Fruit fly (Drosophila melanogaster): ENCODE results near the gene Or10a.
A peak's percentile ranks its signal among the peaks of the same experiment; 100 is the strongest.

Or10a gene

dm6 chrX:11440944-11441343 lies 23.7 kb upstream of the Or10a start (continued):
- no peak for TF ChIP-seq CG15011 (GFP tag; optimal IDR thresholded peaks at IDR 0.05)
- TF ChIP-seq Oaz (GFP tag; IDR thresholded peaks at IDR 0.05): no peak
- TF ChIP-seq pzg (GFP tag; optimal IDR thresholded peaks at IDR 0.05): no peak
- no peak for TF ChIP-seq Ets65A (GFP tag)
- TF ChIP-seq Hmx (GFP tag; optimal IDR thresholded peaks at IDR 0.05): no peak
- no peak for TF ChIP-seq CG1603 (tag; optimal IDR thresholded peaks at IDR 0.05)
- TF ChIP-seq CG1024 (GFP tag; IDR thresholded peaks at IDR 0.05): no peak
- TF ChIP-seq wek (GFP tag; optimal IDR thresholded peaks at IDR 0.05): no peak
- no peak for TF ChIP-seq fu2 (GFP tag; optimal IDR thresholded peaks at IDR 0.05)
- no peak for TF ChIP-seq Six4 (GFP tag; optimal IDR thresholded peaks at IDR 0.05)
- TF ChIP-seq CG43689 (GFP tag; IDR thresholded peaks at IDR 0.05): no peak
- TF ChIP-seq corto (GFP tag; optimal IDR thresholded peaks at IDR 0.05): no peak
- TF ChIP-seq CG3281 (GFP tag; optimal IDR thresholded peaks at IDR 0.05): peak; percentile 55
- TF ChIP-seq CG9215 (GFP tag; IDR thresholded peaks at IDR 0.05): no peak
- TF ChIP-seq Opbp (GFP tag; IDR thresholded peaks at IDR 0.05; ENCODE audit: partially characterized antibody): no peak
- no peak for TF ChIP-seq CG6765 (GFP tag; optimal IDR thresholded peaks at IDR 0.05)
- no peak for TF ChIP-seq en (GFP tag; optimal IDR thresholded peaks at IDR 0.05)
- no peak for TF ChIP-seq sim (GFP tag; IDR thresholded peaks at IDR 0.05)
- no peak for TF ChIP-seq onecut (GFP tag; IDR thresholded peaks at IDR 0.05)
- no peak for TF ChIP-seq inv (GFP tag; IDR thresholded peaks at IDR 0.05; ENCODE audit: partially characterized antibody)
- TF ChIP-seq tin (GFP tag; optimal IDR thresholded peaks at IDR 0.05): no peak
- TF ChIP-seq CG11696 (GFP tag; IDR thresholded peaks at IDR 0.05): no peak
- TF ChIP-seq CG30403 (GFP tag; optimal IDR thresholded peaks at IDR 0.05): peak; percentile 43
- no peak for TF ChIP-seq ato (GFP tag; IDR thresholded peaks at IDR 0.05; ENCODE audit: partially characterized antibody)
- TF ChIP-seq Dad (GFP tag; optimal IDR thresholded peaks at IDR 0.05): no peak
- no peak for TF ChIP-seq gcm (GFP tag; optimal IDR thresholded peaks at IDR 0.05)
- no peak for TF ChIP-seq al (GFP tag; IDR thresholded peaks at IDR 0.05)
- TF ChIP-seq vvl (GFP tag; IDR thresholded peaks at IDR 0.05): 0 out of 2 replicates have a peak, but pooled peaks have one; percentile 6
- TF ChIP-seq sisA (GFP tag; IDR thresholded peaks at IDR 0.05): no peak
- TF ChIP-seq odd (GFP tag; optimal IDR thresholded peaks at IDR 0.05): no peak
- no peak for TF ChIP-seq CG12071 (GFP tag; optimal IDR thresholded peaks at IDR 0.05)
- no peak for TF ChIP-seq CG4360 (GFP tag; IDR thresholded peaks at IDR 0.05)
- TF ChIP-seq CG15269 (tag; optimal IDR thresholded peaks at IDR 0.05): peak; percentile 65
- TF ChIP-seq lbe (GFP tag; optimal IDR thresholded peaks at IDR 0.05): no peak
- no peak for TF ChIP-seq CG16779 (GFP tag; IDR thresholded peaks at IDR 0.05)
- no peak for TF ChIP-seq CG14667 (GFP tag; IDR thresholded peaks at IDR 0.05)
- no peak for TF ChIP-seq B-H1 (GFP tag; IDR thresholded peaks at IDR 0.05)
- peak; percentile 8 for TF ChIP-seq Blimp-1 (GFP tag; optimal IDR thresholded peaks at IDR 0.05)
- TF ChIP-seq CG10543 (GFP tag; optimal IDR thresholded peaks at IDR 0.05): peak; percentile 15
- peak; percentile 68 for TF ChIP-seq gem (tag; optimal IDR thresholded peaks at IDR 0.05)
- no peak for TF ChIP-seq CG32532 (GFP tag; IDR thresholded peaks at IDR 0.05)
- no peak for TF ChIP-seq danr (GFP tag; IDR thresholded peaks at IDR 0.05)
- no peak for TF ChIP-seq Camta (GFP tag; optimal IDR thresholded peaks at IDR 0.05)
- no peak for TF ChIP-seq CG10959 (GFP tag; IDR thresholded peaks at IDR 0.05)
- no peak for TF ChIP-seq CG6683 (GFP tag; optimal IDR thresholded peaks at IDR 0.05)
- no peak for TF ChIP-seq jing (GFP tag; optimal IDR thresholded peaks at IDR 0.05)
- 0 out of 2 replicates have a peak, but pooled peaks have one; percentile 21 for TF ChIP-seq Rfx (GFP tag; IDR thresholded peaks at IDR 0.05)
- no peak for TF ChIP-seq ken (GFP tag; IDR thresholded peaks at IDR 0.05)
- TF ChIP-seq CG11247 (GFP tag; IDR thresholded peaks at IDR 0.05): no peak
- peak; percentile 65 for TF ChIP-seq Med (GFP tag)
- TF ChIP-seq CG12236 (GFP tag; optimal IDR thresholded peaks at IDR 0.05): no peak
- TF ChIP-seq Spps (tag; optimal IDR thresholded peaks at IDR 0.05): no peak
- no peak for TF ChIP-seq eve (GFP tag; optimal IDR thresholded peaks at IDR 0.05)
